Worm (Caenorhabditis elegans) whole organism, L4 larva: Measurements from ENCODE around the gene bpl-1.

Source experiments
- F44E2.7 ChIP-seq: fragments of 200-800 bp; sonication (Bioruptor generic); IDR thresholded peaks from 2 replicates; pipeline ENCODE4 v2.1.2; 2022; ENCODE audit warnings: missing genetic modification characterization, missing compliant biosample characterization
- aly-2 ChIP-seq: sonication (generic microtip); optimal IDR thresholded peaks from 2 replicates; lab custom pipeline; 2018; ENCODE audit warnings: missing biosample characterization, missing genetic modification characterization
- hlh-11 ChIP-seq: fragments of 200-800 bp; sonication (Bioruptor generic); optimal IDR thresholded peaks from 2 replicates; lab custom pipeline; 2018; ENCODE audit warnings: mild to moderate bottlenecking, missing genetic modification characterization, missing compliant biosample characterization
- mdl-1 ChIP-seq, 2 experiments: fragments of 150-350 bp in 1 of 2; sonication (generic microtip) in 1 of 2; optimal IDR thresholded peaks; 2 replicates each; lab custom pipeline; 2014 to 2017; ENCODE audit warnings: missing biosample characterization in 2 of 2, missing genetic modification characterization in 2 of 2
- mep-1 ChIP-seq: fragments of 150-350 bp; sonication (generic microtip); optimal IDR thresholded peaks from 3 replicates; lab custom pipeline; 2014; ENCODE audit warnings: missing biosample characterization, missing genetic modification characterization
- nhr-28 ChIP-seq: fragments of 150-350 bp; optimal IDR thresholded peaks from 2 replicates; lab custom pipeline; 2014; ENCODE audit warnings: missing biosample characterization, missing genetic modification characterization
- nhr-77 ChIP-seq: fragments of 150-350 bp; optimal IDR thresholded peaks from 2 replicates; lab custom pipeline; 2014; ENCODE audit warnings: missing biosample characterization, missing genetic modification characterization

ce11 chrII:6230116-6230515, 43.9 kb upstream of the bpl-1 start:
- TF ChIP-seq F44E2.7 (GFP tag; lab: Robert Waterston, UW), result no peak
- TF ChIP-seq aly-2 (tag; lab: Kevin White, UChicago), result no peak
- no peak for TF ChIP-seq nhr-28 (tag; lab: Kevin White, UChicago)
- TF ChIP-seq hlh-11, result no peak
- TF ChIP-seq mep-1 (tag; lab: Kevin White, UChicago), result no peak
- TF ChIP-seq nhr-77, result no peak
- TF ChIP-seq mdl-1 (tag; optimal IDR thresholded peaks at IDR 0.05; lab: Kevin White, UChicago), result no peak
